Worm (Caenorhabditis elegans) whole organism, mixed stage, embryonic: ENCODE data around the gene F40A3.7.

ENCODE experiments used
- M03D4.4 ChIP-seq: sonication (generic microtip); optimal IDR thresholded peaks from 2 replicates; lab custom pipeline; 2017; ENCODE audit warnings: mild to moderate bottlenecking, missing genetic modification characterization, missing compliant biosample characterization
- bed-3 ChIP-seq: fragments of 200-800 bp; sonication (Bioruptor generic); optimal IDR thresholded peaks from 3 replicates; lab custom pipeline; 2018; ENCODE audit warnings: mild to moderate bottlenecking, missing genetic modification characterization, moderate library complexity, missing compliant biosample characterization
- blmp-1 ChIP-seq: fragments of 150-350 bp; optimal IDR thresholded peaks from 2 replicates; lab custom pipeline; 2014; ENCODE audit warnings: missing biosample characterization, missing genetic modification characterization
- ceh-39 ChIP-seq: fragments of 150-350 bp; optimal IDR thresholded peaks from 2 replicates; lab custom pipeline; 2014; ENCODE audit warnings: missing biosample characterization, missing genetic modification characterization
- ceh-43 ChIP-seq: fragments of 200-800 bp; sonication (Bioruptor generic); optimal IDR thresholded peaks from 2 replicates; lab custom pipeline; 2018; ENCODE audit warnings: mild to moderate bottlenecking, missing genetic modification characterization, moderate library complexity, missing compliant biosample characterization
- ceh-83 ChIP-seq: fragments of 200-800 bp; sonication (Bioruptor generic); optimal IDR thresholded peaks from 2 replicates; lab custom pipeline; 2018; ENCODE audit warnings: mild to moderate bottlenecking, missing genetic modification characterization, missing compliant biosample characterization
- ces-1 ChIP-seq: fragments of 150-350 bp; optimal IDR thresholded peaks from 2 replicates; lab custom pipeline; 2014; ENCODE audit warnings: missing biosample characterization, missing genetic modification reagents, missing genetic modification characterization
- cnd-1 ChIP-seq: fragments of 200-800 bp; sonication (Bioruptor generic); optimal IDR thresholded peaks from 2 replicates; lab custom pipeline; 2018; ENCODE audit warnings: mild to moderate bottlenecking, missing genetic modification characterization, missing compliant biosample characterization
- elt-1 ChIP-seq: sonication (generic microtip); optimal IDR thresholded peaks from 2 replicates; lab custom pipeline; 2017; ENCODE audit warnings: missing genetic modification characterization, mild to moderate bottlenecking, missing compliant biosample characterization, antibody characterized with exemption, moderate library complexity, borderline replicate concordance; ENCODE audit not compliant: insufficient read depth
- flh-1 ChIP-seq: fragments of 200-800 bp; sonication (Bioruptor generic); optimal IDR thresholded peaks from 2 replicates; lab custom pipeline; 2018; ENCODE audit warnings: mild to moderate bottlenecking, missing genetic modification characterization, moderate library complexity, missing compliant biosample characterization
- hlh-1 ChIP-seq: fragments of 150-350 bp; optimal IDR thresholded peaks from 2 replicates; lab custom pipeline; 2014; ENCODE audit warnings: missing biosample characterization, missing genetic modification reagents, missing genetic modification characterization
- lin-13 ChIP-seq: fragments of 150-350 bp; optimal IDR thresholded peaks from 2 replicates; lab custom pipeline; 2014; ENCODE audit warnings: missing biosample characterization, missing genetic modification characterization
- lsy-2 ChIP-seq: fragments of 150-350 bp; optimal IDR thresholded peaks from 2 replicates; lab custom pipeline; 2014; ENCODE audit warnings: missing biosample characterization, missing genetic modification characterization
- mab-5 ChIP-seq: fragments of 150-350 bp; optimal IDR thresholded peaks from 2 replicates; lab custom pipeline; 2014; ENCODE audit warnings: missing biosample characterization, missing genetic modification characterization
- mep-1 ChIP-seq: fragments of 150-350 bp; optimal IDR thresholded peaks from 2 replicates; lab custom pipeline; 2017; ENCODE audit warnings: missing biosample characterization, missing genetic modification reagents, missing genetic modification characterization, inconsistent platforms
- mls-2 ChIP-seq: sonication (generic microtip); optimal IDR thresholded peaks from 2 replicates; lab custom pipeline; 2016; ENCODE audit warnings: mild to moderate bottlenecking, missing genetic modification characterization, moderate library complexity, missing compliant biosample characterization
- nhr-12 ChIP-seq: fragments of 150-350 bp; optimal IDR thresholded peaks from 2 replicates; lab custom pipeline; 2014; ENCODE audit warnings: missing biosample characterization, missing genetic modification characterization
- nhr-2 ChIP-seq: fragments of 150-350 bp; optimal IDR thresholded peaks from 2 replicates; lab custom pipeline; 2014; ENCODE audit warnings: missing biosample characterization, missing genetic modification characterization
- nhr-237 ChIP-seq: fragments of 150-350 bp; optimal IDR thresholded peaks from 2 replicates; lab custom pipeline; 2014; ENCODE audit warnings: missing biosample characterization, missing genetic modification characterization
- nhr-28 ChIP-seq: fragments of 150-350 bp; optimal IDR thresholded peaks from 2 replicates; lab custom pipeline; 2014; ENCODE audit warnings: missing biosample characterization, missing genetic modification characterization
- pha-4 ChIP-seq: fragments of 150-350 bp; optimal IDR thresholded peaks from 2 replicates; lab custom pipeline; 2018; ENCODE audit warnings: missing biosample characterization, missing genetic modification reagents, missing genetic modification characterization
- sem-2 ChIP-seq: fragments of 200-800 bp; sonication (Bioruptor generic); optimal IDR thresholded peaks from 2 replicates; lab custom pipeline; 2018; ENCODE audit warnings: mild to moderate bottlenecking, missing genetic modification characterization, missing compliant biosample characterization
- snpc-4 ChIP-seq: fragments of 150-350 bp; optimal IDR thresholded peaks from 2 replicates; lab custom pipeline; 2014; ENCODE audit warnings: missing biosample characterization, missing genetic modification characterization
- sptf-1 ChIP-seq: sonication (generic microtip); optimal IDR thresholded peaks from 2 replicates; lab custom pipeline; 2017; ENCODE audit warnings: mild to moderate bottlenecking, missing genetic modification characterization, moderate library complexity, missing compliant biosample characterization
- tbx-8 ChIP-seq: fragments of 200-800 bp; sonication (Bioruptor generic); optimal IDR thresholded peaks from 2 replicates; lab custom pipeline; 2018; ENCODE audit warnings: mild to moderate bottlenecking, missing genetic modification characterization, moderate library complexity, missing compliant biosample characterization
- unc-120 ChIP-seq: sonication (generic microtip); optimal IDR thresholded peaks from 2 replicates; lab custom pipeline; 2017; ENCODE audit warnings: missing genetic modification characterization, missing compliant biosample characterization; ENCODE audit not compliant: poor library complexity, severe bottlenecking
- unc-62 ChIP-seq: fragments of 150-350 bp; optimal IDR thresholded peaks from 2 replicates; lab custom pipeline; 2014; ENCODE audit warnings: missing biosample characterization, missing genetic modification reagents, missing genetic modification characterization
- zip-8 ChIP-seq: fragments of 150-350 bp; optimal IDR thresholded peaks from 2 replicates; lab custom pipeline; 2014; ENCODE audit warnings: missing biosample characterization, missing genetic modification characterization
- ztf-11 ChIP-seq: fragments of 150-350 bp; optimal IDR thresholded peaks from 2 replicates; lab custom pipeline; 2014; ENCODE audit warnings: missing biosample characterization, missing genetic modification characterization

The F40A3.7 gene

DNA sequence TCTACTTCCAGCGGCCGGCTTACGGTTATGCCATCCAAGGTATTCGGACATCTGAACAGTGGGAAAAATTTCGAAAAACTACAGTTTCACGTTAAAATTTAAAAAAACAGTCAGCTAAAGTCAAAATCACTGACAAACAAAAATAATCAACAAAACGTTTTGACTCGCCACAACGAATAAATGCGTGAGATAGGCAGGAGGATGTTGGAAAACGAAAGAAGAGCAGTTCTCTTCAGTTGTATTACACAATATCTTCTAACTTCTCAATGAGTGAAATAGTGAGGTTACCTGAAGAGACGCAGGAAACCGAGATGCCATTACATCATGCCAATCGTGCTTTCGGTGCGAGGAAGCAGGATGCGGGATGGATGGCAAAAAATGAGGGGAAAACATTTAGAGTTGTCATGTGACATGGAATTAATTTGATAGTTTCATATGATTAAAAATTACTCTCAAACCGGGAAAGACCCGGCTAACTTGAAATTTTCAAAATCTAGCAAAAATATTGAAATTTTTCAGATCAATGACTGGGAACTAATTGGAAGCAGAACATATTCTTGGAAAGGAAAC is 5.8 kb downstream of the F40A3.7 start, which contains the start of gene F40A3.6:
TSS of gene F40A3.6 (minus strand) at position 51 of the 570 bp plus-strand sequence.
- TF ChIP-seq unc-120 (tag; lab: Kevin White, UChicago) (peak; percentile 18), ztf-11 (tag; lab: Kevin White, UChicago) (no peak)

DNA sequence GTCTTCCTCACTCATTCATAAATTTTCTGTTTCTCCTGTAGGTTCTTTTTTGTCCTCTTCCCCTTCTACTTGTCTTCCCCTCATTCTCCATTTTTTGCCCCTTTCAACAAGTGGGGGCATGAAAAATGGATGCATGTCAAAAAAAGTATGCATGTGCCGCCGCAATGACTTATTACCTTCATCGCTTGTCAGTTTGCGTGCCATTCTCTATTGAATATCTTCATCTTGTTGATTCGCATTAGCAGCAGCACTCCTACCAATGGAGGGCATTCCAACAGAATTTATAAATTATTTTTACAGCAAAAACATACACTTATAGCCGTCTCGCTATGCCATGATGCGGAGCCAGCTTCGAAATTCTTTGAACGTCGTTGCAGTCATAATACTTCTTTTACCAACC is 8.4 kb downstream of the F40A3.7 start, which contains the start of gene F40A3.1:
TSS of gene F40A3.1 (plus strand) at position 301 of the 400 bp plus-strand sequence.
- no peak for TF ChIP-seq cnd-1 (tag; lab: Kevin White, UChicago)
- no peak for TF ChIP-seq M03D4.4

DNA sequence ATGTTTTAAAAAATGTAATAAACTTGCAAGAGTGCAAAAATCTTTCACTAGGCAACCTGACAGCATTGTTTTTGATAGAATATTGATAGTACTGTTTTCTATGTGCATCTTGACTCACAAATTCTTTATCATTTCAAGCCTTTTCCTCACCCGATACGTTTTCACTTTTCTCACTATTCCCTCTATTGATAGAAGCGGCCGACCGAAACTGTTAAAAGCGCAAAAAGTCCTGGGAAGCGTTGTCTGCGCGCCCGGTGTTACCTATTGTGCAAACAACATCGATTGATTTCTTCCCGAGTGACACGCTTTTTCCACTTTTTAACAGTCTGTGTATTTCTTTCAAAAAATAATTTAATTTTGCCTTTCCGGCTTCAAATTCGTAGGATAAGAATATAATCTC is 11.6 kb downstream of the F40A3.7 start:
- no peak for TF ChIP-seq snpc-4 (tag; lab: Kevin White, UChicago)
- no peak for TF ChIP-seq nhr-28 (tag; lab: Kevin White, UChicago)
- no peak for TF ChIP-seq ces-1 (GFP tag; lab: Kevin White, UChicago)
- no peak for TF ChIP-seq ceh-43
- no peak for TF ChIP-seq ceh-39 (tag; lab: Kevin White, UChicago)
- no peak for TF ChIP-seq mep-1 (tag; lab: Kevin White, UChicago)
- no peak for TF ChIP-seq pha-4
- TF ChIP-seq nhr-237 (tag; lab: Kevin White, UChicago), result no peak
- no peak for TF ChIP-seq sem-2 (GFP tag; lab: Kevin White, UChicago)
- no peak for TF ChIP-seq elt-1 (tag; lab: Kevin White, UChicago)
- no peak for TF ChIP-seq tbx-8 (GFP tag; lab: Kevin White, UChicago)
- no peak for TF ChIP-seq blmp-1 (tag; lab: Kevin White, UChicago)
- no peak for TF ChIP-seq ztf-11 (tag; lab: Kevin White, UChicago)
- TF ChIP-seq mls-2 (tag; lab: Kevin White, UChicago), result no peak
- TF ChIP-seq nhr-2 (tag; lab: Kevin White, UChicago), result no peak
- TF ChIP-seq lin-13, result no peak
- no peak for TF ChIP-seq ceh-83

DNA sequence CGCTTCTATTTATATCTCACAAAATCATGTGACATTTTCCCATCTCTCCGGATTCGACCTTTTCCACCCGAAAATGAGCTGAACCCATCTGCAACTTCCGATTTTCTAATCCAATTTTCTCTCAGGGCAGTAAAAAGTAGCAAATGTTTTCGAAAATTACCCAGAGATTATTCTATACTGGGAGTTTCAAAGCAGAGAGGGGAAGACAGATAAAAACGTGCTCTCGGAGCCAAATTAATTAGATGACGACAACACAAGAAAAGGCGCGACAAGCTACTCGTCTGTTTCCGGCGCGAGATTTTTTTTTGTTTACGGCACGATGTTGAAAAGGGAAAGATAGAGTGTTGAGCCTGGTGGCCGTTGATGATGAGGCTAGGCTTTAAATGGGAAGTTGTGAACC is 15.2 kb downstream of the F40A3.7 start:
- no peak for TF ChIP-seq sptf-1 (tag; lab: Kevin White, UChicago)
- TF ChIP-seq blmp-1 (tag; lab: Kevin White, UChicago), result no peak
- TF ChIP-seq ces-1 (GFP tag; lab: Kevin White, UChicago), result peak; percentile 27

DNA sequence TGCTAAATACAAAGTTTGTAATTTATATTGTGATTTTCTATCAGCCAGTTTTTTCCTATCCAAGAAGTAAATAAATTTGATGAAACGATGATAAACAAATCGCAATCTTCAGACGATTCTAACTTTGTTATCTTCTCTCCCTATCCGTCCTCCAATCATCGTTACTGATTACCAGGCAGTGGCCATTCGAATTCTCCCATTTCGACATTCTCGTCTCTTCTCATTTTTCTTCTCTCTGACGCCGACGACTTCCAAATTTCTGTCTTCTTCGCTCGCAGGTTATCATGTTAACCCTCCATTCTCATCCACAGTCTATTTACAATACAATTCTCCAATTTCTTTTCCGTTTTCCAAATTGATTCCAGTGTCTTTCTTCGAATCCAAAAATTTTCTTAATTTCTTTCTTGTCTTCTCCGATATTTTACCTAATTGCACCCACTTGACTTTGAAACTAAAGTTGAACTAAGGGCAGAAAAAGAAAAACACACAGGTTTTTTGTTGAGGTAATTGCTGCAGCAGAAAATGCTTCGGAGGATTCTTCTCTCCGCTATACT is 21.2 kb downstream of the F40A3.7 start, which contains the start of gene F40A3.2:
TSS of gene F40A3.2 (plus strand) at position 504 of the 554 bp plus-strand sequence.
- TF ChIP-seq ztf-11 (tag; lab: Kevin White, UChicago), result no peak
- TF ChIP-seq nhr-12 (tag; lab: Kevin White, UChicago), result no peak
- TF ChIP-seq, all 35 proteins: peak for 0

DNA sequence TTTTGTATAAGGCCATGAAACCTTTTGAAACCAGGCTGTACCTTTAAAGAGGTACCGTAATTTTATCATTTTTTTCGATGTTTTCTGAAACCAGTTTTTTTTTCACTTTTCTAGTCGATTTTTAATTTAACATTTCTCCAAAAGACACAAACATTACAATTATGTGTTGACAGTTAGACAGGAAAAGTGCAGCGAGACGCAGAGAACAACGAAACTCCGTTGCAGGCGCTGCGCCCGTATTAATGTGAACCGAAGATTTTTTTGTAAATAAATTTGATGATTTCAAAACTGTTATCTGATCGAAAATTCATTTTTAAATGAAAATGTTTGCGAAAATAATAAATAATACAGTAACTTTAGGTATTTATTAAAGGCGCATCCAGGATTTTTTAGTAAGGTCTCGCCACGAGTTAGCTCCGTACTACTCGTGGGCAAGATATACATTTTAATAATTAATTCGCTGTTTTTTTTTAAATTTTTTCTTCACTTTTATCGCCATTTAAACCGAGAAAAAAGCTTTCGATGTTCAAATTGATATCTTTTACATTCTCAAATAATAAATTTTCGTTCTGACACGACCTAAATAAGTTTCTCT is 22.7 kb downstream of the F40A3.7 start, which contains the start of gene F40A3.3:
TSS of gene F40A3.3 (plus strand) at position 564 of the 595 bp plus-strand sequence.
- TF ChIP-seq lsy-2 (tag; lab: Kevin White, UChicago), result no peak
- no peak for TF ChIP-seq M03D4.4
- no peak for TF ChIP-seq flh-1 (GFP tag; lab: Kevin White, UChicago)
- TF ChIP-seq unc-62 (GFP tag; lab: Kevin White, UChicago), result no peak
- TF ChIP-seq ceh-43, result no peak
- no peak for TF ChIP-seq lin-13
- TF ChIP-seq nhr-2 (tag; lab: Kevin White, UChicago), result no peak

DNA sequence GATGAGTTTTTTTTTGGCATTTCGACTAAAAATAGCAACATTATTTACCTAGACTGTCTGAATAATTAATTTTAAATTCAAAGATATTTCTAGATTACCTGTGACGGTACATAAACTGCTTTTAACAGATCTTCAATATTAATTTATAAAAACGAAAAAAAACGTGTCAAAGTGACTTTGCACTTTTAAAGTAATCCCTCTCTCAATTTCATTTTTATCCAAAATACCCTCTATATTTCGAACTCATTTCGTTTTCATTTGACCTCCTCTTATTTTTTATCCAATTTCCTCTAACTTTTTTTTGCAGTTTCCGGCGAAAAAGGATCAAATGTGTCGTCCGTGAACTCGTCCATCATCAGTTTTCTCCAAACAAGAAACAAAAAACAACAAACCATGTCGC is 24.2 kb downstream of the F40A3.7 start, which contains the start of gene F40A3.4:
TSS of gene F40A3.4 (plus strand) at position 301 of the 400 bp plus-strand sequence.
- TF ChIP-seq nhr-237 (tag; lab: Kevin White, UChicago), result no peak
- TF ChIP-seq bed-3 (GFP tag; lab: Kevin White, UChicago), result no peak
- no peak for TF ChIP-seq snpc-4 (tag; lab: Kevin White, UChicago)
- TF ChIP-seq mep-1 (tag; lab: Kevin White, UChicago), result no peak
- no peak for TF ChIP-seq ztf-11 (tag; lab: Kevin White, UChicago)
- TF ChIP-seq zip-8, result no peak
- TF ChIP-seq mls-2 (tag; lab: Kevin White, UChicago), result no peak
- TF ChIP-seq M03D4.4, result no peak
- no peak for TF ChIP-seq nhr-2 (tag; lab: Kevin White, UChicago)
- TF ChIP-seq mab-5 (tag; lab: Kevin White, UChicago), result no peak
- no peak for TF ChIP-seq sptf-1 (tag; lab: Kevin White, UChicago)
- TF ChIP-seq nhr-28 (tag; lab: Kevin White, UChicago), result no peak
- no peak for TF ChIP-seq nhr-12 (tag; lab: Kevin White, UChicago)
- TF ChIP-seq lin-13, result no peak
- no peak for TF ChIP-seq ceh-43
- no peak for TF ChIP-seq ceh-83
- TF ChIP-seq pha-4, result no peak
- TF ChIP-seq hlh-1, result no peak
